Worm (Caenorhabditis elegans) whole organism, mixed stage, embryonic: ENCODE results near the gene T04C12.8.

ENCODE experiments used
- bed-3 ChIP-seq: fragments of 200-800 bp; sonication (Bioruptor generic); optimal IDR thresholded peaks from 3 replicates; lab custom pipeline; 2018; ENCODE audit warnings: mild to moderate bottlenecking, missing genetic modification characterization, moderate library complexity, missing compliant biosample characterization
- ceh-83 ChIP-seq: fragments of 200-800 bp; sonication (Bioruptor generic); optimal IDR thresholded peaks from 2 replicates; lab custom pipeline; 2018; ENCODE audit warnings: mild to moderate bottlenecking, missing genetic modification characterization, missing compliant biosample characterization
- cnd-1 ChIP-seq: fragments of 200-800 bp; sonication (Bioruptor generic); optimal IDR thresholded peaks from 2 replicates; lab custom pipeline; 2018; ENCODE audit warnings: mild to moderate bottlenecking, missing genetic modification characterization, missing compliant biosample characterization
- lsy-2 ChIP-seq: fragments of 150-350 bp; optimal IDR thresholded peaks from 2 replicates; lab custom pipeline; 2014; ENCODE audit warnings: missing biosample characterization, missing genetic modification characterization
- nhr-237 ChIP-seq: fragments of 150-350 bp; optimal IDR thresholded peaks from 2 replicates; lab custom pipeline; 2014; ENCODE audit warnings: missing biosample characterization, missing genetic modification characterization
- nhr-76 ChIP-seq: sonication (generic microtip); optimal IDR thresholded peaks from 2 replicates; lab custom pipeline; 2017; ENCODE audit warnings: missing biosample characterization, missing genetic modification characterization
- pha-4 ChIP-seq: fragments of 150-350 bp; optimal IDR thresholded peaks from 2 replicates; lab custom pipeline; 2018; ENCODE audit warnings: missing biosample characterization, missing genetic modification reagents, missing genetic modification characterization
- snpc-4 ChIP-seq: fragments of 150-350 bp; optimal IDR thresholded peaks from 2 replicates; lab custom pipeline; 2014; ENCODE audit warnings: missing biosample characterization, missing genetic modification characterization
- unc-62 ChIP-seq: fragments of 150-350 bp; optimal IDR thresholded peaks from 2 replicates; lab custom pipeline; 2014; ENCODE audit warnings: missing biosample characterization, missing genetic modification reagents, missing genetic modification characterization
- ztf-11 ChIP-seq: fragments of 150-350 bp; optimal IDR thresholded peaks from 2 replicates; lab custom pipeline; 2014; ENCODE audit warnings: missing biosample characterization, missing genetic modification characterization

DNA sequence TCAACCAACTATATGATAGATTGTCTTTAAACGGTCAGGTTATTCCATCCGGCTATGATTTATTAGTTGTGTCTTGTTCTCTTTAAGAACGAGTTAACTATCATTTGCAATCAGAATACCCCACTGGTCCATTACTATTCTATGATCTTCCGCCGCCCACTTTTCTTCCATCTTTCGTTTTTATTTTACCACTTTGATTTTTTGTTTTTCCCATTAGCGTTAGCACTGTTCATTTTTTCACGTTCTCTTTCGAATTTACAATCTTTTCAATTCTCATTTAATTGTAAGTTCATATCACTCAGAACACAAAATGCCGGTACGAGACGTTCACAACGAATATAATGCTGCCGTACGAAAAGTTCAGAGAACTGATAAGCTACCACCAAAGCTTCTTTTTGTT lies 15.3 kb downstream of the T04C12.8 start, which contains the start of gene T04C12.7:
- TF ChIP-seq snpc-4 (tag; lab: Kevin White, UChicago) (no peak), lsy-2 (tag; lab: Kevin White, UChicago) (no peak), unc-62 (GFP tag; lab: Kevin White, UChicago) (no peak), ceh-83 (no peak), ztf-11 (tag; lab: Kevin White, UChicago) (no peak), nhr-237 (no peak), nhr-76 (tag; lab: Kevin White, UChicago) (no peak), cnd-1 (tag; lab: Kevin White, UChicago) (no peak), bed-3 (no peak), pha-4 (tag; lab: Kevin White, UChicago) (no peak)
